Fruit fly (Drosophila melanogaster) whole organism, embryonic: Measurements from ENCODE around the gene CG42535.

Source experiments
- CG3838 ChIP-seq: fragments of 200-800 bp; sonication (Bioruptor generic); optimal IDR thresholded peaks from 3 replicates; lab custom pipeline; 2016; ENCODE audit warnings: missing biosample characterization, missing genetic modification characterization
- bowl ChIP-seq: fragments of 200-800 bp; sonication (Bioruptor generic); IDR thresholded peaks from 2 replicates; pipeline ENCODE4 v1.3.6; 2022; ENCODE audit warnings: missing biosample characterization, missing genetic modification characterization
- phol ChIP-seq: fragments of 200-800 bp; sonication (Bioruptor generic); optimal IDR thresholded peaks from 3 replicates; lab custom pipeline; 2018; ENCODE audit warnings: missing biosample characterization, mild to moderate bottlenecking, missing genetic modification characterization, moderate library complexity

DNA sequence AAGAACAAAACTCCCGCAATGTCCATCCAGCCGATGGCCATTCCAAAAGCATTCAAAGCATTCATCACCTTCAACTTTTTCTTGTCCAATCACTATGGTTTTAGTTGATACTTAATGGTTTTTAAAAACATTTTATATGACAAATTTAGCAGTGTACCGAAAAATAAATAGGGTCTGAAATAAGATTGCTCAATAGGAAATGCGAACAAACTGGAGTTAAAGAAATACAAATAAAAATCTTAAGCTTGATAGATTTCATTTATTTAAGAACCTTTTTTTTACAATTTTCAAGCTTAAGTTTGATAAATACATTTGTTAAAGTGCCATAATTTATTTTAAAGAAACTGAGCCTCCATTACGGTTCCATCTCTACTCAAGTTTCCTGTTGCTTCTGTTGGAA, 5.2 kb downstream of the CG42535 start, which contains the start of gene CG43127:
- no peak for TF ChIP-seq bowl (GFP tag; lab: Robert Waterston, UW)
- no peak for TF ChIP-seq CG3838 (GFP tag; lab: Kevin White, UChicago)
- TF ChIP-seq phol (tag; lab: Kevin White, UChicago): no peak
